Fruit fly (Drosophila melanogaster) whole organism, prepupa: Measurements from ENCODE around the gene CG11562.

Source experiments
- Blimp-1 ChIP-seq: fragments of 200-800 bp; sonication (Bioruptor generic); optimal IDR thresholded peaks from 3 replicates; lab custom pipeline; 2017; ENCODE audit warnings: missing biosample characterization, missing genetic modification characterization, mild to moderate bottlenecking, moderate library complexity, missing genetic modification reagents
- CG10669 ChIP-seq: fragments of 200-800 bp; sonication (Bioruptor generic); optimal IDR thresholded peaks from 3 replicates; lab custom pipeline; 2018; ENCODE audit warnings: missing biosample characterization, mild to moderate bottlenecking, missing genetic modification characterization, moderate library complexity
- CG11294 ChIP-seq: fragments of 200-800 bp; sonication (Bioruptor generic); IDR thresholded peaks from 2 replicates; pipeline ENCODE4 v1.3.6; 2022; ENCODE audit warnings: missing biosample characterization, missing genetic modification characterization
- CG15336 ChIP-seq: fragments of 200-800 bp; sonication (Bioruptor generic); IDR thresholded peaks from 2 replicates; pipeline ENCODE4 v1.3.6; 2022; ENCODE audit warnings: missing biosample characterization, missing genetic modification characterization
- CG1621 ChIP-seq: fragments of 200-800 bp; sonication (Bioruptor generic); optimal IDR thresholded peaks from 3 replicates; lab custom pipeline; 2018; ENCODE audit warnings: missing biosample characterization, mild to moderate bottlenecking, missing genetic modification characterization
- CG16779 ChIP-seq: fragments of 200-800 bp; sonication (Bioruptor generic); optimal IDR thresholded peaks from 3 replicates; lab custom pipeline; 2017; ENCODE audit warnings: missing biosample characterization, mild to moderate bottlenecking, missing genetic modification characterization
- CG32006 ChIP-seq: fragments of 200-800 bp; sonication (Bioruptor generic); optimal IDR thresholded peaks from 3 replicates; lab custom pipeline; 2017; ENCODE audit warnings: missing biosample characterization, mild to moderate bottlenecking, missing genetic modification characterization
- CG34406 ChIP-seq: fragments of 200-800 bp; sonication (Bioruptor generic); optimal IDR thresholded peaks from 3 replicates; lab custom pipeline; 2016; ENCODE audit warnings: missing biosample characterization, missing genetic modification characterization
- CG3919 ChIP-seq: fragments of 200-800 bp; sonication (Bioruptor generic); optimal IDR thresholded peaks from 3 replicates; lab custom pipeline; 2016; ENCODE audit warnings: missing biosample characterization, missing genetic modification characterization
- CG4318 ChIP-seq: fragments of 200-800 bp; sonication (Bioruptor generic); optimal IDR thresholded peaks from 3 replicates; lab custom pipeline; 2017; ENCODE audit warnings: missing biosample characterization, mild to moderate bottlenecking, missing genetic modification characterization
- CG6276 ChIP-seq: fragments of 200-800 bp; sonication (Bioruptor generic); optimal IDR thresholded peaks from 2 replicates; lab custom pipeline; 2017; ENCODE audit warnings: missing biosample characterization, mild to moderate bottlenecking, missing genetic modification characterization
- CG6808 ChIP-seq: fragments of 200-800 bp; sonication (Bioruptor generic); optimal IDR thresholded peaks from 3 replicates; lab custom pipeline; 2017; ENCODE audit warnings: missing biosample characterization, missing genetic modification characterization, mild to moderate bottlenecking, moderate library complexity, missing genetic modification reagents
- CG7368 ChIP-seq: fragments of 200-800 bp; sonication (Bioruptor generic); optimal IDR thresholded peaks from 3 replicates; lab custom pipeline; 2016; ENCODE audit warnings: missing biosample characterization, missing genetic modification characterization
- CG8319 ChIP-seq: fragments of 200-800 bp; sonication (Bioruptor generic); optimal IDR thresholded peaks from 3 replicates; lab custom pipeline; 2016; ENCODE audit warnings: missing biosample characterization, missing genetic modification characterization
- CG9139 ChIP-seq: fragments of 200-800 bp; sonication (Bioruptor generic); optimal IDR thresholded peaks from 3 replicates; lab custom pipeline; 2017; ENCODE audit warnings: missing biosample characterization, mild to moderate bottlenecking, missing genetic modification characterization
- Eip78C ChIP-seq: fragments of 200-800 bp; sonication (Bioruptor generic); peaks from one replicate; lab custom pipeline; 2016; ENCODE audit warnings: missing biosample characterization, missing genetic modification characterization
- Eip93F ChIP-seq: fragments of 200-800 bp; sonication (Bioruptor generic); optimal IDR thresholded peaks from 2 replicates; lab custom pipeline; 2016; ENCODE audit warnings: missing biosample characterization, mild to moderate bottlenecking, missing genetic modification characterization
- Ets96B ChIP-seq: fragments of 200-800 bp; optimal IDR thresholded peaks from 2 replicates; lab custom pipeline; 2019; ENCODE audit warnings: missing biosample characterization, mild to moderate bottlenecking, missing genetic modification characterization, moderate library complexity
- Hr38 ChIP-seq: sonication (Bioruptor generic); optimal IDR thresholded peaks from 2 replicates; lab custom pipeline; 2016; ENCODE audit warnings: missing biosample characterization, missing genetic modification characterization
- Hr39 ChIP-seq: fragments of 200-800 bp; sonication (Bioruptor generic); optimal IDR thresholded peaks from 2 replicates; lab custom pipeline; 2016; ENCODE audit warnings: missing biosample characterization, missing genetic modification characterization
- Hr4 ChIP-seq: fragments of 200-800 bp; sonication (Bioruptor generic); optimal IDR thresholded peaks from 3 replicates; lab custom pipeline; 2016; ENCODE audit warnings: missing biosample characterization, missing genetic modification characterization
- Lpt ChIP-seq: fragments of 200-800 bp; sonication (Bioruptor generic); optimal IDR thresholded peaks from 3 replicates; lab custom pipeline; 2016; ENCODE audit warnings: missing biosample characterization, missing genetic modification characterization
- Met ChIP-seq: fragments of 200-800 bp; sonication (Bioruptor generic); optimal IDR thresholded peaks from 3 replicates; lab custom pipeline; 2016; ENCODE audit warnings: missing biosample characterization, missing genetic modification characterization
- Smox ChIP-seq: fragments of 200-800 bp; sonication (Bioruptor generic); optimal IDR thresholded peaks from 3 replicates; lab custom pipeline; 2016; ENCODE audit warnings: missing biosample characterization, missing genetic modification characterization
- Sox102F ChIP-seq: fragments of 200-800 bp; sonication (Bioruptor generic); optimal IDR thresholded peaks from 2 replicates; lab custom pipeline; 2016; ENCODE audit warnings: missing biosample characterization, mild to moderate bottlenecking, missing genetic modification characterization
- Sox14 ChIP-seq: fragments of 200-800 bp; sonication (Bioruptor generic); optimal IDR thresholded peaks from 3 replicates; lab custom pipeline; 2016; ENCODE audit warnings: missing biosample characterization, missing genetic modification characterization
- acj6 ChIP-seq: fragments of 200-800 bp; sonication (Bioruptor generic); optimal IDR thresholded peaks from 3 replicates; lab custom pipeline; 2016; ENCODE audit warnings: missing biosample characterization, missing genetic modification characterization
- cyc ChIP-seq: fragments of 200-800 bp; sonication (Bioruptor generic); optimal IDR thresholded peaks from 3 replicates; lab custom pipeline; 2016; ENCODE audit warnings: missing biosample characterization, missing genetic modification characterization
- dac ChIP-seq: fragments of 200-800 bp; sonication (Bioruptor generic); optimal IDR thresholded peaks from 2 replicates; lab custom pipeline; 2017; ENCODE audit warnings: missing biosample characterization, mild to moderate bottlenecking, missing genetic modification characterization
- dsx ChIP-seq: fragments of 200-800 bp; optimal IDR thresholded peaks from 3 replicates; lab custom pipeline; 2019; ENCODE audit warnings: missing biosample characterization, mild to moderate bottlenecking, missing genetic modification characterization, moderate library complexity; ENCODE audit not compliant: poor library complexity, severe bottlenecking
- eg ChIP-seq: fragments of 200-800 bp; sonication (Bioruptor generic); IDR thresholded peaks from 3 replicates; pipeline ENCODE4 v1.3.6; 2022; ENCODE audit warnings: missing biosample characterization, missing genetic modification characterization
- esn ChIP-seq: fragments of 200-800 bp; sonication (Bioruptor generic); optimal IDR thresholded peaks from 2 replicates; lab custom pipeline; 2016; ENCODE audit warnings: missing biosample characterization, mild to moderate bottlenecking, missing genetic modification characterization, moderate library complexity
- fd59A ChIP-seq: fragments of 200-800 bp; sonication (Bioruptor generic); optimal IDR thresholded peaks from 2 replicates; lab custom pipeline; 2017; ENCODE audit warnings: missing biosample characterization, mild to moderate bottlenecking, missing genetic modification characterization, missing genetic modification reagents
- fd85E ChIP-seq: fragments of 200-800 bp; sonication (Bioruptor generic); optimal IDR thresholded peaks from 3 replicates; lab custom pipeline; 2016; ENCODE audit warnings: missing biosample characterization, missing genetic modification characterization
- fkh ChIP-seq: fragments of 200-800 bp; sonication (Bioruptor generic); optimal IDR thresholded peaks from 3 replicates; lab custom pipeline; 2017; ENCODE audit warnings: missing biosample characterization, mild to moderate bottlenecking, missing genetic modification characterization, moderate library complexity
- net ChIP-seq: fragments of 200-800 bp; sonication (Bioruptor generic); optimal IDR thresholded peaks from 3 replicates; lab custom pipeline; 2016; ENCODE audit warnings: missing biosample characterization, missing genetic modification characterization
- pdm3 ChIP-seq: fragments of 200-800 bp; sonication (Bioruptor generic); optimal IDR thresholded peaks from 3 replicates; lab custom pipeline; 2016; ENCODE audit warnings: missing biosample characterization, missing genetic modification characterization
- salr ChIP-seq, 2 experiments: fragments of 200-800 bp; sonication (Bioruptor generic); optimal IDR thresholded peaks; 3 replicates each; lab custom pipeline; 2016 to 2018; ENCODE audit warnings: missing biosample characterization in 2 of 2, missing genetic modification characterization in 2 of 2, mild to moderate bottlenecking in 1 of 2
- spab ChIP-seq: fragments of 200-800 bp; sonication (Bioruptor generic); optimal IDR thresholded peaks from 2 replicates; lab custom pipeline; 2017; ENCODE audit warnings: missing biosample characterization, mild to moderate bottlenecking, missing genetic modification characterization, missing genetic modification reagents
- ss ChIP-seq, 2 experiments: fragments of 200-800 bp; sonication (Bioruptor generic); optimal IDR thresholded peaks; 2 replicates in 1 of 2; 3 replicates in 1 of 2; lab custom pipeline; 2017 to 2018; ENCODE audit warnings: mild to moderate bottlenecking in 2 of 2, missing biosample characterization in 2 of 2, missing genetic modification characterization in 2 of 2, moderate library complexity in 1 of 2
- svp ChIP-seq: fragments of 200-800 bp; sonication (Bioruptor generic); peaks from one replicate; lab custom pipeline; 2016; ENCODE audit warnings: missing biosample characterization, missing genetic modification characterization
- vri ChIP-seq: fragments of 200-800 bp; sonication (Bioruptor generic); optimal IDR thresholded peaks from 3 replicates; lab custom pipeline; 2016; ENCODE audit warnings: missing biosample characterization, mild to moderate bottlenecking, missing genetic modification characterization

CG11562 gene

dm6 chr2L:250507-251215, 41.6 kb upstream of the CG11562 start, which contains the start of gene kis (continued):
- TF ChIP-seq CG7368 (no peak), CG4318 (GFP tag; lab: Kevin White, UChicago) (no peak), Sox102F (GFP tag; lab: Kevin White, UChicago) (no peak), salr (GFP tag; optimal IDR thresholded peaks at IDR 0.05; lab: Kevin White, UChicago) (no peak), pdm3 (GFP tag; lab: Kevin White, UChicago) (no peak), esn (peak; percentile 47), fd85E (GFP tag; lab: Kevin White, UChicago) (no peak), fd59A (no peak), cyc (GFP tag; lab: Kevin White, UChicago) (no peak), CG11294 (GFP tag; lab: Robert Waterston, UW) (no peak), CG32006 (GFP tag; lab: Kevin White, UChicago) (peak; percentile 25), CG3919 (GFP tag; lab: Kevin White, UChicago) (peak; percentile 40), CG9139 (peak; percentile 39), net (peak; percentile 19), acj6 (no peak), CG8319 (GFP tag; lab: Kevin White, UChicago) (no peak), eg (GFP tag; lab: Robert Waterston, UW) (no peak; the same call in 2 of the 3 replicates), fkh (GFP tag; lab: Kevin White, UChicago) (peak; percentile 61), vri (GFP tag; lab: Kevin White, UChicago) (no peak), Smox (GFP tag; lab: Kevin White, UChicago) (peak; percentile 15), Hr4 (GFP tag; lab: Kevin White, UChicago) (no peak), Blimp-1 (peak; percentile 26), Hr39 (GFP tag; lab: Kevin White, UChicago) (peak; percentile 30), svp (GFP tag; lab: Kevin White, UChicago) (peak; percentile 40), Lpt (GFP tag; lab: Kevin White, UChicago) (no peak), CG10669 (GFP tag; lab: Kevin White, UChicago) (no peak), spab (GFP tag; lab: Kevin White, UChicago) (no peak), Eip78C (GFP tag; lab: Kevin White, UChicago) (peak; percentile 84), dsx (peak; percentile 25), Eip93F (GFP tag; lab: Kevin White, UChicago) (no peak), Ets96B (tag; lab: Kevin White, UChicago) (peak; percentile 22), Hr38 (GFP tag; lab: Kevin White, UChicago) (no peak)

dm6 chr2L:252174-252573, 40.0 kb upstream of the CG11562 start, which contains the start of gene Rpp30:
Gene Rpp30 (minus strand): TSS chr2L:252373.
- TF ChIP-seq Sox14 (GFP tag; lab: Kevin White, UChicago) (peak; percentile 57), Hr39 (GFP tag; lab: Kevin White, UChicago) (no peak), esn (peak; percentile 8)

- no peak for TF ChIP-seq Eip93F (GFP tag; lab: Kevin White, UChicago)
- TF ChIP-seq CG10669 (GFP tag; lab: Kevin White, UChicago): peak; percentile 80
- peak; percentile 93 for TF ChIP-seq CG6276 (GFP tag; lab: Kevin White, UChicago)
- TF ChIP-seq spab (GFP tag; lab: Kevin White, UChicago): no peak
- no peak for TF ChIP-seq Sox102F (GFP tag; lab: Kevin White, UChicago)
- TF ChIP-seq Eip78C (GFP tag; lab: Kevin White, UChicago): peak; percentile 95
- peak; percentile 73 to 82 for TF ChIP-seq ss (GFP tag; optimal IDR thresholded peaks at IDR 0.05; lab: Kevin White, UChicago)
- peak; percentile 93 for TF ChIP-seq net
- TF ChIP-seq Smox (GFP tag; lab: Kevin White, UChicago): no peak
- TF ChIP-seq salr (GFP tag; optimal IDR thresholded peaks at IDR 0.05; lab: Kevin White, UChicago): peak; percentile 58 to 83
- TF ChIP-seq CG15336 (GFP tag; lab: Robert Waterston, UW): peak; percentile 98
- peak; percentile 97 for TF ChIP-seq eg (GFP tag; lab: Robert Waterston, UW)
- TF ChIP-seq CG34406 (GFP tag; lab: Kevin White, UChicago): peak; percentile 80
- TF ChIP-seq CG6808: peak; percentile 71
- TF ChIP-seq Lpt (GFP tag; lab: Kevin White, UChicago): peak; percentile 89
- peak; percentile 34 for TF ChIP-seq CG9139
- peak; percentile 46 for TF ChIP-seq Blimp-1
- no peak for TF ChIP-seq Hr38 (GFP tag; lab: Kevin White, UChicago)
- TF ChIP-seq acj6: peak; percentile 86
- peak; percentile 90 for TF ChIP-seq CG3919 (GFP tag; lab: Kevin White, UChicago)
- peak; percentile 74 for TF ChIP-seq CG1621 (tag; lab: Kevin White, UChicago)
- TF ChIP-seq CG16779: peak; percentile 89
- no peak for TF ChIP-seq Met (GFP tag; lab: Kevin White, UChicago)
- peak; percentile 72 for TF ChIP-seq fd59A
- TF ChIP-seq dac (GFP tag; lab: Kevin White, UChicago): peak; percentile 90
- peak; percentile 67 for TF ChIP-seq fkh (GFP tag; lab: Kevin White, UChicago)
- peak; percentile 75 for TF ChIP-seq CG8319 (GFP tag; lab: Kevin White, UChicago)
Observed at dm6 chr2L:267441-268089, 24.7 kb upstream of the CG11562 start, which contains the start of gene CG17075. Gene CG17075 (minus strand): TSS chr2L:267505.
